Fruit fly (Drosophila melanogaster): ENCODE results near the gene hang.

dm6 chrX:16425145-16425544, 2.5 kb downstream of the hang start:
- no peak for TF ChIP-seq pan (optimal IDR thresholded peaks at IDR 0.05)
- no peak for TF ChIP-seq Abd-B (GFP tag; optimal IDR thresholded peaks at IDR 0.05)
- TF ChIP-seq sage (GFP tag; optimal IDR thresholded peaks at IDR 0.05): no peak
- no peak for TF ChIP-seq psq (GFP tag; optimal IDR thresholded peaks at IDR 0.05)
- TF ChIP-seq CG32264 (GFP tag; optimal IDR thresholded peaks at IDR 0.05): no peak
- TF ChIP-seq sv (GFP tag; optimal IDR thresholded peaks at IDR 0.05): no peak
